Worm (Caenorhabditis elegans) whole organism, L4/young adult: ENCODE data around the gene K05F1.9.

Source experiments
- W03F9.2 ChIP-seq: fragments of 150-350 bp; optimal IDR thresholded peaks from 2 replicates; lab custom pipeline; 2014; ENCODE audit warnings: missing biosample characterization, missing genetic modification characterization
- dao-5 ChIP-seq: sonication (generic microtip); optimal IDR thresholded peaks from 2 replicates; lab custom pipeline; 2016; ENCODE audit warnings: missing genotype, missing genetic modification characterization, moderate library complexity, missing compliant biosample characterization
- him-1 ChIP-seq: sonication (generic microtip); optimal IDR thresholded peaks from 2 replicates; lab custom pipeline; 2016; ENCODE audit warnings: missing genotype, missing genetic modification reagents, missing genetic modification characterization, missing compliant biosample characterization

K05F1.9 gene

ce11 chrII:5794195-5794594 lies 6.8 kb downstream of the K05F1.9 start, which contains the start of gene acdh-8:
acdh-8 (plus strand) TSS chrII:5794495.
- TF ChIP-seq dao-5 (no peak), him-1 (tag; lab: Kevin White, UChicago) (no peak), W03F9.2 (tag; lab: Kevin White, UChicago) (no peak)

ce11 chrII:5792490-5792889 lies 8.5 kb downstream of the K05F1.9 start, which contains the start of gene K05F1.14:
K05F1.14 (minus strand) TSS chrII:5792590.
- TF ChIP-seq dao-5 (no peak), W03F9.2 (tag; lab: Kevin White, UChicago) (no peak), him-1 (tag; lab: Kevin White, UChicago) (no peak)

ce11 chrII:5790313-5790773 lies 10.6 kb downstream of the K05F1.9 start, which contains the start of gene lect-2:
lect-2 (plus strand) TSS chrII:5790723.
- TF ChIP-seq him-1 (tag; lab: Kevin White, UChicago) (no peak), W03F9.2 (tag; lab: Kevin White, UChicago) (no peak), dao-5 (no peak)

- TF ChIP-seq him-1 (tag; lab: Kevin White, UChicago) = no peak
- no peak for TF ChIP-seq dao-5
- no peak for TF ChIP-seq W03F9.2 (tag; lab: Kevin White, UChicago)
Measured at ce11 chrII:5788815-5789214, 12.2 kb downstream of the K05F1.9 start, which contains the start of gene K05F1.13. K05F1.13 (plus strand) TSS chrII:5789115.

ce11 chrII:5785504-5785903 lies 15.5 kb downstream of the K05F1.9 start:
- TF ChIP-seq W03F9.2 (tag; lab: Kevin White, UChicago) (no peak), him-1 (tag; lab: Kevin White, UChicago) (no peak), dao-5 (no peak)

ce11 chrII:5781935-5782921 lies 18.7 kb downstream of the K05F1.9 start, which contains the start of gene K05F1.6:
K05F1.6 (plus strand) TSS chrII:5782520.
- TF ChIP-seq dao-5 (peak; percentile 47), him-1 (tag; lab: Kevin White, UChicago) (peak; percentile 34), W03F9.2 (tag; lab: Kevin White, UChicago) (peak; percentile 67)

- TF ChIP-seq him-1 (tag; lab: Kevin White, UChicago) (peak; percentile 75), dao-5 (no peak), W03F9.2 (tag; lab: Kevin White, UChicago) (no peak)
Measured at ce11 chrII:5779866-5780265, 21.1 kb downstream of the K05F1.9 start.

ce11 chrII:5777372-5777771 lies 23.6 kb downstream of the K05F1.9 start:
- TF ChIP-seq dao-5 (no peak), W03F9.2 (tag; lab: Kevin White, UChicago) (no peak), him-1 (tag; lab: Kevin White, UChicago) (no peak)

- TF ChIP-seq dao-5 (no peak), him-1 (tag; lab: Kevin White, UChicago) (no peak), W03F9.2 (tag; lab: Kevin White, UChicago) (no peak)
Measured at ce11 chrII:5774879-5775278, 26.1 kb downstream of the K05F1.9 start.

- no peak for TF ChIP-seq him-1 (tag; lab: Kevin White, UChicago)
- TF ChIP-seq W03F9.2 (tag; lab: Kevin White, UChicago) = no peak
- no peak for TF ChIP-seq dao-5
Measured at ce11 chrII:5774120-5774519, 26.9 kb downstream of the K05F1.9 start, which contains the start of the genes dmd-5 and F10C1.1. dmd-5 (minus strand) TSS chrII:5774220. F10C1.1 (plus strand) TSS chrII:5774229.

- peak; percentile 28 for TF ChIP-seq him-1 (tag; lab: Kevin White, UChicago)
- TF ChIP-seq W03F9.2 (tag; lab: Kevin White, UChicago) = no peak
Measured at ce11 chrII:5772547-5773142, 28.3 kb downstream of the K05F1.9 start.

- TF ChIP-seq W03F9.2 (tag; lab: Kevin White, UChicago) (no peak), dao-5 (no peak), him-1 (tag; lab: Kevin White, UChicago) (no peak)
Measured at ce11 chrII:5768274-5768820, 32.6 kb downstream of the K05F1.9 start.

ce11 chrII:5765318-5765717 lies 35.7 kb downstream of the K05F1.9 start, which contains the start of gene ifb-1:
ifb-1 (plus strand) TSS chrII:5765618.
- no peak for TF ChIP-seq W03F9.2 (tag; lab: Kevin White, UChicago)
